Fruit fly (Drosophila melanogaster) whole organism, embryonic: ENCODE measurements around the gene CG13476.
A peak's percentile ranks its signal among the peaks of the same experiment; 100 is the strongest.

Experiments used
- B-H2 ChIP-seq: fragments of 200-800 bp; sonication (Bioruptor generic); optimal IDR thresholded peaks from 2 replicates; lab custom pipeline; 2018; ENCODE audit warnings: missing biosample characterization, mild to moderate bottlenecking, missing genetic modification characterization
- CG12104 ChIP-seq: fragments of 200-800 bp; sonication (Bioruptor generic); optimal IDR thresholded peaks from 3 replicates; lab custom pipeline; 2016; ENCODE audit warnings: missing biosample characterization, missing genetic modification characterization
- CG12942 ChIP-seq: fragments of 200-800 bp; sonication (Bioruptor generic); optimal IDR thresholded peaks from 3 replicates; lab custom pipeline; 2016; ENCODE audit warnings: missing biosample characterization, missing genetic modification characterization
- CG14441 ChIP-seq: fragments of 200-800 bp; sonication (Bioruptor generic); IDR thresholded peaks from 2 replicates; pipeline ENCODE4 v1.3.6; 2022; ENCODE audit warnings: missing biosample characterization, missing genetic modification characterization
- CG16863 ChIP-seq: fragments of 200-800 bp; sonication (Bioruptor generic); optimal IDR thresholded peaks from 3 replicates; lab custom pipeline; 2016; ENCODE audit warnings: missing biosample characterization, missing genetic modification characterization
- CG17328 ChIP-seq: fragments of 200-800 bp; sonication (Bioruptor generic); IDR thresholded peaks from 2 replicates; pipeline ENCODE4 v1.3.6; 2022; ENCODE audit warnings: missing biosample characterization, missing genetic modification characterization
- CG18011 ChIP-seq: fragments of 200-800 bp; sonication (Bioruptor generic); optimal IDR thresholded peaks from 2 replicates; lab custom pipeline; 2017; ENCODE audit warnings: missing biosample characterization, missing genetic modification characterization, mild to moderate bottlenecking, moderate library complexity, missing genotype
- CG5180 ChIP-seq: fragments of 200-800 bp; sonication (Bioruptor generic); optimal IDR thresholded peaks from 3 replicates; lab custom pipeline; 2017; ENCODE audit warnings: missing biosample characterization, missing genetic modification characterization, mild to moderate bottlenecking, moderate library complexity, missing genetic modification reagents
- CG7556 ChIP-seq: fragments of 200-800 bp; sonication (Bioruptor generic); optimal IDR thresholded peaks from 2 replicates; lab custom pipeline; 2017; ENCODE audit warnings: missing biosample characterization, mild to moderate bottlenecking, missing genetic modification characterization
- CHES-1-like ChIP-seq: fragments of 200-800 bp; sonication (Bioruptor generic); optimal IDR thresholded peaks from 2 replicates; lab custom pipeline; 2016; ENCODE audit warnings: missing biosample characterization, missing genetic modification characterization
- Dbx ChIP-seq: fragments of 200-800 bp; sonication (Bioruptor generic); IDR thresholded peaks from 3 replicates; pipeline ENCODE4 v1.3.6; 2022; ENCODE audit warnings: missing biosample characterization, missing genetic modification characterization
- Drgx ChIP-seq: fragments of 200-800 bp; sonication (Bioruptor generic); IDR thresholded peaks from 2 replicates; pipeline ENCODE4 v1.3.6; 2022; ENCODE audit warnings: missing biosample characterization, missing genetic modification characterization
- E2f1 ChIP-seq: fragments of 200-800 bp; sonication (Bioruptor generic); IDR thresholded peaks from 2 replicates; pipeline ENCODE4 v1.3.6; 2022; ENCODE audit warnings: missing biosample characterization, missing genetic modification characterization
- GATAe ChIP-seq: fragments of 200-800 bp; sonication (Bioruptor generic); conservative IDR thresholded peaks from 2 replicates; pipeline ENCODE4 v1.3.6; 2022; ENCODE audit warnings: missing biosample characterization, missing genetic modification characterization
- HHEX ChIP-seq: fragments of 200-800 bp; sonication (Bioruptor generic); optimal IDR thresholded peaks from 3 replicates; lab custom pipeline; 2017; ENCODE audit warnings: missing biosample characterization, mild to moderate bottlenecking, missing genetic modification characterization, missing genetic modification reagents
- HLHmδ ChIP-seq: fragments of 200-800 bp; sonication (Bioruptor generic); optimal IDR thresholded peaks from 2 replicates; lab custom pipeline; 2018; ENCODE audit warnings: missing biosample characterization, mild to moderate bottlenecking, missing genetic modification characterization, moderate library complexity
- Meics ChIP-seq: fragments of 200-800 bp; sonication (Bioruptor generic); optimal IDR thresholded peaks from 2 replicates; lab custom pipeline; 2017; ENCODE audit warnings: missing biosample characterization, mild to moderate bottlenecking, missing genetic modification characterization
- Sox102F ChIP-seq: fragments of 200-800 bp; sonication (Bioruptor generic); optimal IDR thresholded peaks from 2 replicates; lab custom pipeline; 2018; ENCODE audit warnings: missing biosample characterization, mild to moderate bottlenecking, missing genetic modification characterization, moderate library complexity
- Ssrp ChIP-seq: fragments of 200-800 bp; sonication (Bioruptor generic); optimal IDR thresholded peaks from 2 replicates; lab custom pipeline; 2018; ENCODE audit warnings: missing biosample characterization, mild to moderate bottlenecking, missing genetic modification characterization, moderate library complexity
- Trl ChIP-seq, 3 experiments: fragments of >200 bp in 2 of 3; fragments of 200-800 bp in 1 of 3; sonication (Bioruptor generic) in 1 of 3; optimal IDR thresholded peaks; 2 replicates in 1 of 3; 3 replicates in 2 of 3; lab custom pipeline; 2016 to 2017; ENCODE audit warnings: missing biosample characterization in 1 of 3, missing genetic modification characterization in 1 of 3
- Usf ChIP-seq: fragments of 200-800 bp; sonication (Bioruptor generic); optimal IDR thresholded peaks from 2 replicates; lab custom pipeline; 2017; ENCODE audit warnings: missing genotype, missing biosample characterization, missing genetic modification characterization
- abd-A ChIP-seq: fragments of 200-800 bp; sonication (Bioruptor generic); optimal IDR thresholded peaks from 3 replicates; lab custom pipeline; 2019; ENCODE audit warnings: missing biosample characterization, mild to moderate bottlenecking, missing genetic modification characterization, moderate library complexity
- bab2 ChIP-seq: fragments of 200-800 bp; sonication (Bioruptor generic); optimal IDR thresholded peaks from 2 replicates; lab custom pipeline; 2016; ENCODE audit warnings: missing biosample characterization, missing genetic modification characterization
- bcd ChIP-seq: fragments of 200-800 bp; sonication (Bioruptor generic); optimal IDR thresholded peaks from 2 replicates; lab custom pipeline; 2017; ENCODE audit warnings: missing biosample characterization, mild to moderate bottlenecking, missing genetic modification characterization
- bsh ChIP-seq, 2 experiments: fragments of 200-800 bp; sonication (Bioruptor generic); optimal IDR thresholded peaks; 2 replicates each; lab custom pipeline; 2017 to 2018; ENCODE audit warnings: mild to moderate bottlenecking in 2 of 2, missing biosample characterization in 2 of 2, missing genetic modification characterization in 2 of 2, moderate library complexity in 1 of 2
- chif ChIP-seq, 2 experiments: fragments of 200-800 bp; sonication (Bioruptor generic); optimal IDR thresholded peaks; 3 replicates each; lab custom pipeline; 2016; ENCODE audit warnings: missing biosample characterization in 2 of 2, missing genetic modification characterization in 2 of 2
- chinmo ChIP-seq: fragments of 200-800 bp; sonication (Bioruptor generic); IDR thresholded peaks from 4 replicates; pipeline ENCODE4 v1.3.6; 2022; ENCODE audit warnings: missing biosample characterization, missing genetic modification characterization; ENCODE audit not compliant: partially characterized antibody
- crp ChIP-seq, 2 experiments: fragments of 200-800 bp; sonication (Bioruptor generic); optimal IDR thresholded peaks; 2 replicates in 1 of 2; 3 replicates in 1 of 2; lab custom pipeline; 2017; ENCODE audit warnings: missing biosample characterization in 2 of 2, missing genetic modification characterization in 2 of 2, mild to moderate bottlenecking in 1 of 2, moderate library complexity in 1 of 2
- gce ChIP-seq: fragments of 200-800 bp; sonication (Bioruptor generic); IDR thresholded peaks from 3 replicates; pipeline ENCODE4 v1.3.6; 2022; ENCODE audit warnings: missing biosample characterization, missing genetic modification characterization
- gem ChIP-seq: fragments of 200-800 bp; sonication (Bioruptor generic); optimal IDR thresholded peaks from 2 replicates; lab custom pipeline; 2019; ENCODE audit warnings: missing biosample characterization, mild to moderate bottlenecking, missing genetic modification characterization, moderate library complexity
- nerfin-1 ChIP-seq: fragments of 200-800 bp; sonication (Bioruptor generic); optimal IDR thresholded peaks from 3 replicates; lab custom pipeline; 2019; ENCODE audit warnings: missing biosample characterization, mild to moderate bottlenecking, missing genetic modification characterization, moderate library complexity
- phol ChIP-seq: fragments of 200-800 bp; sonication (Bioruptor generic); optimal IDR thresholded peaks from 3 replicates; lab custom pipeline; 2018; ENCODE audit warnings: missing biosample characterization, mild to moderate bottlenecking, missing genetic modification characterization, moderate library complexity
- run ChIP-seq: fragments of 200-800 bp; sonication (Bioruptor generic); optimal IDR thresholded peaks from 3 replicates; lab custom pipeline; 2018; ENCODE audit warnings: missing biosample characterization, mild to moderate bottlenecking, missing genetic modification characterization
- scrt ChIP-seq: fragments of 200-800 bp; sonication (Bioruptor generic); optimal IDR thresholded peaks from 2 replicates; lab custom pipeline; 2018; ENCODE audit warnings: missing biosample characterization, mild to moderate bottlenecking, missing genetic modification characterization, moderate library complexity
- so ChIP-seq: fragments of 200-800 bp; sonication (Bioruptor generic); IDR thresholded peaks from 3 replicates; pipeline ENCODE4 v1.3.6; 2022; ENCODE audit warnings: missing biosample characterization, missing genetic modification characterization
- sqz ChIP-seq: fragments of 200-800 bp; sonication (Bioruptor generic); optimal IDR thresholded peaks from 3 replicates; lab custom pipeline; 2018; ENCODE audit warnings: missing biosample characterization, mild to moderate bottlenecking, missing genetic modification characterization
- tap ChIP-seq: fragments of 200-800 bp; optimal IDR thresholded peaks from 3 replicates; lab custom pipeline; 2019; ENCODE audit warnings: missing biosample characterization, mild to moderate bottlenecking, missing genetic modification characterization, moderate library complexity
- trem ChIP-seq: fragments of 200-800 bp; optimal IDR thresholded peaks from 3 replicates; lab custom pipeline; 2019; ENCODE audit warnings: missing biosample characterization, mild to moderate bottlenecking, missing genetic modification characterization, moderate library complexity
- unc-4 ChIP-seq: fragments of 200-800 bp; sonication (Bioruptor generic); IDR thresholded peaks from 2 replicates; pipeline ENCODE4 v1.3.6; 2022; ENCODE audit warnings: missing biosample characterization, missing genetic modification characterization; ENCODE audit not compliant: partially characterized antibody
- unpg ChIP-seq: fragments of 200-800 bp; sonication (Bioruptor generic); optimal IDR thresholded peaks from 3 replicates; lab custom pipeline; 2018; ENCODE audit warnings: missing biosample characterization, mild to moderate bottlenecking, missing genetic modification characterization, moderate library complexity
- z ChIP-seq: fragments of 200-800 bp; sonication (Bioruptor generic); IDR thresholded peaks from 3 replicates; pipeline ENCODE4 v1.3.6; 2022; ENCODE audit warnings: missing biosample characterization, missing genetic modification characterization

Gene CG13476

DNA sequence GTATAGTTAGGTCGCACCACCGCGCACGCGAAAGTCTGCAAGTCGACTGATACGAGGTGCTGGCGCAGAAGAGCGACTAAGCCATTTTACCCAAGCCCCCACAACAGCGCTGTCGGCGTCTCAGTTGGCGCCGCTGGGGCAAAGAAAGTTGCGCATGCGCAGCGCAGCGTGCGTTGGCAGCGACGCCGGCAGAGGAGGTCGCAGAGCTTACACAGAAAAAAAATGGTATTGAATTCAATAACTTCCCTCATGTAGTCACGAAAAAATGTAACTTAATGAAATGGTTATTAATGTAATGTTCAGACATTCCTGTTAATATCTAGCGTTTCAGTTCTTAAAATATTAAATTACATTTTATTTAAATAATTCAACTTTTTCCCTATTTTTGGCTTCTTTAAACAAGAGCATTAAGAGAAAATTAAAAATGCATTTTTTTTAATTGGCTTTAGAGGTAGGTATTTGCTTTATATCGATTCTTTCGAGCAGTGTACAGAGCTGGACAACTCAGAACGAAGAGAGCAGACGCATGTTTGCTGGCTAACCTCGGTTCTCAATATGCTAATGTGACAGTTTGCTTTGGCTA is 27.1 kb upstream of the CG13476 start, which contains the start of gene CG4914 (continued):
- peak in 1 of 2 experiments; percentile 42 for TF ChIP-seq chif (GFP tag; optimal IDR thresholded peaks at IDR 0.05; lab: Kevin White, UChicago)
- TF ChIP-seq CG12942 (GFP tag; lab: Kevin White, UChicago): peak; percentile 59
- TF ChIP-seq Ssrp: peak; percentile 94
- TF ChIP-seq CG12104: peak; percentile 67
- TF ChIP-seq bcd (GFP tag; lab: Kevin White, UChicago): peak; percentile 77
- peak; percentile 84 for TF ChIP-seq unpg
- no peak for TF ChIP-seq HLHmδ (GFP tag; lab: Kevin White, UChicago)
- peak; percentile 91 for TF ChIP-seq phol (tag; lab: Kevin White, UChicago)
- TF ChIP-seq Meics (GFP tag; lab: Kevin White, UChicago): peak; percentile 64
- peak; percentile 8 for TF ChIP-seq CG16863
- TF ChIP-seq CG14441 (GFP tag; lab: Robert Waterston, UW): peak; percentile 31; the same call in 1 of the 2 replicates
- peak; percentile 13 for TF ChIP-seq CG18011 (GFP tag; lab: Kevin White, UChicago)
- TF ChIP-seq bab2 (GFP tag; lab: Kevin White, UChicago): no peak
- peak; percentile 55 for TF ChIP-seq run (tag; lab: Kevin White, UChicago)
- TF ChIP-seq, all 482 proteins: peak for 265

dm6 chr3L:14681504-14681903 is 23.8 kb upstream of the CG13476 start:
- TF ChIP-seq scrt (GFP tag; lab: Kevin White, UChicago) (peak; percentile 2), Usf (no peak), CG5180 (GFP tag; lab: Kevin White, UChicago) (no peak), unc-4 (0 out of 2 replicates have a peak, but pooled peaks have one; percentile 20), CG7556 (no peak), GATAe (GFP tag; lab: Robert Waterston, UW) (no peak), nerfin-1 (tag; lab: Kevin White, UChicago) (no peak), crp (GFP tag; optimal IDR thresholded peaks at IDR 0.05; lab: Kevin White, UChicago) (peak in 1 of 2 experiments; percentile 17), B-H2 (GFP tag; lab: Kevin White, UChicago) (no peak), sqz (peak; percentile 77), CHES-1-like (GFP tag; lab: Kevin White, UChicago) (no peak), z (GFP tag; lab: Robert Waterston, UW) (peak; percentile 94), so (GFP tag; lab: Robert Waterston, UW) (no peak), trem (tag; lab: Kevin White, UChicago) (no peak), HHEX (GFP tag; lab: Kevin White, UChicago) (no peak), E2f1 (GFP tag; lab: Robert Waterston, UW) (no peak), Drgx (GFP tag; lab: Robert Waterston, UW) (peak; percentile 37; the same call in 1 of the 2 replicates), Trl (optimal IDR thresholded peaks at IDR 0.05; lab: Kevin White, UChicago) (peak; percentile 21 to 25), Trl (GFP tag; optimal IDR thresholded peaks at IDR 0.05; lab: Kevin White, UChicago) (no peak), gce (GFP tag; lab: Robert Waterston, UW) (no peak), abd-A (peak; percentile 5)

DNA sequence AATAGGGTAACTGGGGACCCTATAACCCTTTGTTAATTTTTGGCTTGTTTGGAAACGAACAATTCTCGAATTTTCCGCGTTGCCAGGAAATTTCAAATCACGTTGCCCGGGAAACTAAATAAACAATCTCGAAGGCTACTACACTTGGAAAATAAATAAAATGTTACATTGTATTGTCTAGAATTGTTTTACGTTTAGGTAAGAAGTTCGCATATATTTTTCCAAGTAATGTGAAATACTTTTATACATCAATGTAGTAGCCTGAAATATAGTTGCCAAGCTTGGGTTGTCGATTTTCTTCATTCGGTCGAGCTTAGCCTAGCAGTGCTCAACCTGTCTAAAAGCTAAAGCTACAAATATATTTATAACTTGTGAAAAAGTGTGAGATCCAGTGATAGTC is 20.8 kb upstream of the CG13476 start, which contains the start of gene Dnaaf6:
Dnaaf6 (plus strand) TSS at position 301 of the 400 bp plus-strand sequence.
- TF ChIP-seq chinmo (GFP tag; lab: Robert Waterston, UW) (no peak), Sox102F (GFP tag; lab: Kevin White, UChicago) (no peak), tap (tag; lab: Kevin White, UChicago) (no peak), bsh (GFP tag; optimal IDR thresholded peaks at IDR 0.05; lab: Kevin White, UChicago) (no peak), Dbx (GFP tag; lab: Robert Waterston, UW) (no peak), CG17328 (no peak), gem (tag; lab: Kevin White, UChicago) (no peak)
- TF ChIP-seq, all 482 proteins: peak for 0
